Fruit fly (Drosophila melanogaster): ENCODE results near the gene SdicA.
"Not testable (repeated sequence)": the region's sequence is repeated elsewhere in the genome, so short reads cannot be mapped to it uniquely, and the experiment has no call there.

- not testable (repeated sequence) for TF ChIP-seq CG6808 (GFP tag; optimal IDR thresholded peaks at IDR 0.05); Sox102F (GFP tag; optimal IDR thresholded peaks at IDR 0.05); CG32006 (GFP tag; optimal IDR thresholded peaks at IDR 0.05); Sox14 (GFP tag; optimal IDR thresholded peaks at IDR 0.05); CG16779 (tag; optimal IDR thresholded peaks at IDR 0.05); OdsH (GFP tag; optimal IDR thresholded peaks at IDR 0.05); Smox (GFP tag; optimal IDR thresholded peaks at IDR 0.05); CG15336 (GFP tag; IDR thresholded peaks at IDR 0.05); CG6854 (GFP tag; optimal IDR thresholded peaks at IDR 0.05); CG34406 (GFP tag; optimal IDR thresholded peaks at IDR 0.05); Blimp-1 (GFP tag; optimal IDR thresholded peaks at IDR 0.05); Lpt (GFP tag; optimal IDR thresholded peaks at IDR 0.05); dac (GFP tag; optimal IDR thresholded peaks at IDR 0.05); CG11762 (GFP tag; optimal IDR thresholded peaks at IDR 0.05; ENCODE audit: insufficient read depth)
These were observed 7.6 kb downstream of the SdicA start, which contains the start of gene Sdic3 for dm6 chrX:20194127-20194526.

All from whole organism, prepupa.